Worm (Caenorhabditis elegans) whole organism, L4 larva: Measurements from ENCODE around the gene dhhc-10.
A peak's percentile ranks its signal among the peaks of the same experiment; 100 is the strongest.

Experiments
- D1046.2 ChIP-seq: fragments of 200-800 bp; sonication (Bioruptor generic); IDR thresholded peaks from 2 replicates; pipeline ENCODE4 v1.3.6; 2022; ENCODE audit warnings: missing genetic modification characterization, missing compliant biosample characterization
- Y5F2A.4 ChIP-seq: fragments of 200-800 bp; sonication (Bioruptor generic); optimal IDR thresholded peaks from 2 replicates; lab custom pipeline; 2018; ENCODE audit warnings: mild to moderate bottlenecking, missing genetic modification characterization, missing compliant biosample characterization
- ZK337.2 ChIP-seq: fragments of 200-800 bp; sonication (Bioruptor generic); IDR thresholded peaks from 2 replicates; pipeline ENCODE4 v1.3.6; 2022; ENCODE audit warnings: missing genetic modification reagents, missing genetic modification characterization, missing compliant biosample characterization
- aha-1 ChIP-seq: fragments of 150-350 bp; peaks from one replicate; lab custom pipeline; 2014; ENCODE audit warnings: missing biosample characterization, missing genetic modification characterization
- aly-2 ChIP-seq: sonication (generic microtip); optimal IDR thresholded peaks from 2 replicates; lab custom pipeline; 2018; ENCODE audit warnings: missing biosample characterization, missing genetic modification characterization
- ama-1 ChIP-seq: fragments of 150-350 bp; optimal IDR thresholded peaks from 2 replicates; lab custom pipeline; 2014; ENCODE audit warnings: inconsistent platforms, mixed read lengths
- ceh-82 ChIP-seq: sonication (generic microtip); optimal IDR thresholded peaks from 2 replicates; lab custom pipeline; 2017; ENCODE audit warnings: missing biosample characterization, missing genetic modification characterization
- ces-1 ChIP-seq: fragments of 150-350 bp; sonication (generic microtip); optimal IDR thresholded peaks from 4 replicates; lab custom pipeline; 2014; ENCODE audit warnings: missing biosample characterization, missing genetic modification reagents, missing genetic modification characterization
- ctbp-1 ChIP-seq: fragments of 200-800 bp; sonication (Bioruptor generic); IDR thresholded peaks from 2 replicates; pipeline ENCODE4 v1.3.6; 2022; ENCODE audit warnings: missing genetic modification reagents, missing genetic modification characterization, missing compliant biosample characterization
- daf-12 ChIP-seq: fragments of 150-350 bp; optimal IDR thresholded peaks from 2 replicates; lab custom pipeline; 2014; ENCODE audit warnings: missing biosample characterization, missing genetic modification reagents, missing genetic modification characterization
- daf-16 ChIP-seq, 3 experiments: sonication (generic microtip); optimal IDR thresholded peaks; 2 replicates each; lab custom pipeline; 2016 to 2017; ENCODE audit warnings: missing genetic modification characterization in 3 of 3, missing genetic modification reagents in 3 of 3, mild to moderate bottlenecking in 2 of 3, missing compliant biosample characterization in 2 of 3, missing biosample characterization in 1 of 3, moderate library complexity in 1 of 3
- daf-8 ChIP-seq: fragments of 200-800 bp; sonication (Bioruptor generic); IDR thresholded peaks from 2 replicates; pipeline ENCODE4 v1.3.6; 2022; ENCODE audit warnings: missing genetic modification characterization, missing compliant biosample characterization
- dmd-6 ChIP-seq: fragments of 200-800 bp; sonication (Bioruptor generic); IDR thresholded peaks from 2 replicates; pipeline ENCODE4 v1.3.6; 2022; ENCODE audit warnings: missing genetic modification reagents, missing genetic modification characterization, missing compliant biosample characterization
- duxl-1 ChIP-seq: sonication (generic microtip); optimal IDR thresholded peaks from 2 replicates; lab custom pipeline; 2016; ENCODE audit warnings: mild to moderate bottlenecking, missing genetic modification characterization, moderate library complexity, missing compliant biosample characterization; ENCODE audit not compliant: poor library complexity
- fkh-10 ChIP-seq: fragments of 150-350 bp; optimal IDR thresholded peaks from 2 replicates; lab custom pipeline; 2014; ENCODE audit warnings: missing biosample characterization, missing genetic modification reagents, missing genetic modification characterization
- gei-8 ChIP-seq: fragments of 200-800 bp; sonication (Bioruptor generic); optimal IDR thresholded peaks from 2 replicates; lab custom pipeline; 2018; ENCODE audit warnings: mild to moderate bottlenecking, missing genetic modification characterization, missing compliant biosample characterization
- hlh-11 ChIP-seq: fragments of 200-800 bp; sonication (Bioruptor generic); optimal IDR thresholded peaks from 2 replicates; lab custom pipeline; 2018; ENCODE audit warnings: mild to moderate bottlenecking, missing genetic modification characterization, missing compliant biosample characterization
- hmg-1.1 ChIP-seq: fragments of 200-800 bp; sonication (Bioruptor generic); IDR thresholded peaks from 2 replicates; pipeline ENCODE4 v1.3.6; 2022; ENCODE audit warnings: missing genetic modification reagents, missing genetic modification characterization, missing compliant biosample characterization
- lim-7 ChIP-seq: fragments of 200-800 bp; sonication (Bioruptor generic); IDR thresholded peaks from 2 replicates; pipeline ENCODE4 v1.3.6; 2022; ENCODE audit warnings: missing genetic modification characterization, missing compliant biosample characterization
- lin-15B ChIP-seq: fragments of 150-350 bp; sonication (generic microtip); optimal IDR thresholded peaks from 3 replicates; lab custom pipeline; 2014; ENCODE audit warnings: missing biosample characterization, missing genetic modification characterization
- lir-3 ChIP-seq: sonication (generic microtip); optimal IDR thresholded peaks from 2 replicates; lab custom pipeline; 2016; ENCODE audit warnings: mild to moderate bottlenecking, missing genetic modification characterization, missing compliant biosample characterization
- nhr-102 ChIP-seq: sonication (generic microtip); optimal IDR thresholded peaks from 2 replicates; lab custom pipeline; 2016; ENCODE audit warnings: mild to moderate bottlenecking, missing genetic modification characterization, moderate library complexity, missing compliant biosample characterization
- nhr-25 ChIP-seq: sonication (generic microtip); optimal IDR thresholded peaks from 2 replicates; lab custom pipeline; 2017; ENCODE audit warnings: missing genetic modification characterization, mild to moderate bottlenecking, missing compliant biosample characterization, antibody characterized with exemption, moderate library complexity, borderline replicate concordance; ENCODE audit not compliant: insufficient read depth
- nhr-41 ChIP-seq: fragments of 200-800 bp; sonication (Bioruptor generic); IDR thresholded peaks from 2 replicates; pipeline ENCODE4 v1.3.6; 2022; ENCODE audit warnings: missing genetic modification reagents, missing genetic modification characterization, missing compliant biosample characterization
- nhr-48 ChIP-seq: sonication (generic microtip); optimal IDR thresholded peaks from 2 replicates; lab custom pipeline; 2016; ENCODE audit warnings: mild to moderate bottlenecking, missing genetic modification characterization, missing compliant biosample characterization
- nhr-76 ChIP-seq: fragments of 150-350 bp; optimal IDR thresholded peaks from 2 replicates; lab custom pipeline; 2014; ENCODE audit warnings: missing biosample characterization, missing genetic modification characterization
- php-3 ChIP-seq: fragments of 200-800 bp; sonication (Bioruptor generic); IDR thresholded peaks from 2 replicates; pipeline ENCODE4 v1.3.6; 2022; ENCODE audit warnings: missing genetic modification reagents, missing genetic modification characterization, missing compliant biosample characterization
- pqm-1 ChIP-seq: sonication (generic microtip); optimal IDR thresholded peaks from 2 replicates; lab custom pipeline; 2017; ENCODE audit warnings: missing biosample characterization, missing genetic modification characterization
- saeg-2 ChIP-seq: fragments of 200-800 bp; sonication (Bioruptor generic); IDR thresholded peaks from 2 replicates; pipeline ENCODE4 v1.3.6; 2022; ENCODE audit warnings: missing genetic modification reagents, missing genetic modification characterization, missing compliant biosample characterization
- sdz-12 ChIP-seq: fragments of 200-800 bp; sonication (Bioruptor generic); optimal IDR thresholded peaks from 2 replicates; lab custom pipeline; 2018; ENCODE audit warnings: mild to moderate bottlenecking, missing genetic modification characterization, missing compliant biosample characterization
- set-16 ChIP-seq: fragments of 200-800 bp; sonication (Bioruptor generic); IDR thresholded peaks from 2 replicates; pipeline ENCODE4 v1.3.6; 2022; ENCODE audit warnings: missing genetic modification reagents, missing genetic modification characterization, missing compliant biosample characterization
- snpc-4 ChIP-seq: fragments of 150-350 bp; optimal IDR thresholded peaks from 2 replicates; lab custom pipeline; 2014; ENCODE audit warnings: missing biosample characterization, missing genetic modification characterization
- tra-1 ChIP-seq: fragments of 200-800 bp; sonication (Bioruptor generic); IDR thresholded peaks from 2 replicates; pipeline ENCODE4 v1.3.6; 2022; ENCODE audit warnings: missing genetic modification reagents, missing genetic modification characterization, missing compliant biosample characterization
- unc-39 ChIP-seq: sonication (generic microtip); optimal IDR thresholded peaks from 2 replicates; lab custom pipeline; 2017; ENCODE audit warnings: missing biosample characterization, missing genetic modification characterization
- zip-11 ChIP-seq: fragments of 200-800 bp; sonication (Bioruptor generic); IDR thresholded peaks from 2 replicates; pipeline ENCODE4 v1.3.6; 2022; ENCODE audit warnings: missing genetic modification characterization, missing compliant biosample characterization
- ztf-11 ChIP-seq: fragments of 150-350 bp; optimal IDR thresholded peaks from 2 replicates; lab custom pipeline; 2014; ENCODE audit warnings: missing biosample characterization, missing genetic modification characterization
- ztf-7 ChIP-seq: fragments of 150-350 bp; optimal IDR thresholded peaks from 2 replicates; lab custom pipeline; 2014; ENCODE audit warnings: missing biosample characterization, missing genetic modification characterization

Gene dhhc-10

DNA sequence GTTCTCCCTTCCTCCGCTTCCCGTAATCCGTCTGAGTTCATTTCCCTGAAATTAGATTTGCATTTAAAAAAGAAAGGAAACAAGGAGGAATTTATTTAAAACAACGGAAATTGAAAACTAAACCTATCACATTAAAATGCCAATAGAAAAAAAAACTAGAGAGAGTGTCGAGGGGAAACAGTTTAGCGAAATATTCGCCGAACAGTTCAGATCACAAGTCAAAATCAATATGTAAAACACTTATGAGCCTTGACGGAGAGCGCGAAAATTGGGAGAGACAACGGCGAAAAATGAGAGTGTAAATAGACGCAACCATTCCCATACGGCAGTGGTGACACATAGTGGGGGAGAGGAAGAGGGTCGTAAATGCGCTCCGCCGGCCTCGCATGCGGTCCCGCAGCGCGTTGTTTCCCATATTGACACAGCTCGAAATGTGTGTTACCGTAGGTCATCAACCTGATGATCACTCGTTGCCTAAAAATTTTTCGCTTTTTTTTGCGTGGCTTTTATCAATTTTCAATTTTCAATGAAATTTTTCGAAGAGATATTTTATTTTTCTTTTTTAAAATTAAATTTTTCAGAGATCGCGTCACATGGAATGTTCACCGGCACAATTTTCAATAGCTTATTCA is 4.8 kb downstream of the dhhc-10 start, which contains the start of the genes dnj-14 and glit-1 (continued):
- TF ChIP-seq fkh-10 (GFP tag; lab: Kevin White, UChicago) (peak; percentile 54), gei-8 (GFP tag; lab: Kevin White, UChicago) (no peak), saeg-2 (GFP tag; lab: Robert Waterston, UW) (peak; percentile 80), aha-1 (tag; lab: Kevin White, UChicago) (peak; percentile 99), ces-1 (no peak), ctbp-1 (GFP tag; lab: Robert Waterston, UW) (peak; percentile 54; the same call in 1 of the 2 replicates), D1046.2 (peak; percentile 99), nhr-25 (peak; percentile 80), ceh-82 (no peak), sdz-12 (no peak), ZK337.2 (GFP tag; lab: Robert Waterston, UW) (no peak), lir-3 (tag; lab: Kevin White, UChicago) (no peak), ztf-11 (tag; lab: Kevin White, UChicago) (no peak), nhr-102 (peak; percentile 64), Y5F2A.4 (GFP tag; lab: Kevin White, UChicago) (no peak), pqm-1 (tag; lab: Kevin White, UChicago) (no peak), daf-8 (GFP tag; lab: Robert Waterston, UW) (no peak), nhr-76 (tag; lab: Kevin White, UChicago) (no peak), nhr-41 (no peak), ztf-7 (tag; lab: Kevin White, UChicago) (peak; percentile 67), aly-2 (tag; lab: Kevin White, UChicago) (no peak), duxl-1 (tag; lab: Kevin White, UChicago) (peak; percentile 80), daf-12 (no peak), zip-11 (GFP tag; lab: Robert Waterston, UW) (no peak), unc-39 (no peak), lim-7 (0 out of 2 replicates have a peak, but pooled peaks have one; percentile 11), lin-15B (tag; lab: Kevin White, UChicago) (peak; percentile 18), dmd-6 (GFP tag; lab: Robert Waterston, UW) (peak; percentile 89), hmg-1.1 (GFP tag; lab: Robert Waterston, UW) (peak; percentile 88), ama-1 (lab: Kevin White, UChicago) (peak; percentile 16), snpc-4 (no peak)

DNA sequence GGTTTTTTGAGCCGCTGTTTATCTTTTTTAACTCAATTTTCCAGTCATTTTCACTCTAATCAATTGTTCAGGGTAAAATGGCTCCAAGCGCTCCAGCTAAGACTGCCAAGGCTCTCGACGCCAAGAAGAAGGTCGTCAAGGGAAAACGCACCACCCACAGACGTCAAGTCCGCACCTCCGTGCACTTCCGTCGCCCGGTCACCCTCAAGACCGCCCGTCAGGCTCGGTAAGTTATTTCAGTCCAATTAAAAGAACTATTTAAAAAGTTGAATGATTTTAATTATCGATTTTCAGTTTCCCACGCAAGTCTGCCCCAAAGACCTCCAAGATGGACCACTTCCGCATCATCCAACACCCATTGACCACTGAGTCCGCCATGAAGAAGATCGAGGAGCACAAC is 8.1 kb downstream of the dhhc-10 start, which contains the start of gene rpl-25.1:
Gene rpl-25.1 (plus strand): TSS at position 72 of the 400 bp plus-strand sequence.
- 0 out of 2 replicates have a peak, but pooled peaks have one; percentile 26 for TF ChIP-seq php-3
- peak; percentile 64 for TF ChIP-seq set-16 (GFP tag; lab: Robert Waterston, UW)
- TF ChIP-seq tra-1 (GFP tag; lab: Robert Waterston, UW), result 0 out of 2 replicates have a peak, but pooled peaks have one; percentile 24
- TF ChIP-seq daf-16 (GFP tag; optimal IDR thresholded peaks at IDR 0.05; lab: Kevin White, UChicago), result no peak
- no peak for TF ChIP-seq daf-16 (tag; optimal IDR thresholded peaks at IDR 0.05; lab: Kevin White, UChicago)
- TF ChIP-seq ceh-82, result no peak
- peak; percentile 19 for TF ChIP-seq ama-1 (lab: Kevin White, UChicago)
- TF ChIP-seq nhr-48 (tag; lab: Kevin White, UChicago), result no peak
- peak; percentile 13 for TF ChIP-seq hlh-11

DNA sequence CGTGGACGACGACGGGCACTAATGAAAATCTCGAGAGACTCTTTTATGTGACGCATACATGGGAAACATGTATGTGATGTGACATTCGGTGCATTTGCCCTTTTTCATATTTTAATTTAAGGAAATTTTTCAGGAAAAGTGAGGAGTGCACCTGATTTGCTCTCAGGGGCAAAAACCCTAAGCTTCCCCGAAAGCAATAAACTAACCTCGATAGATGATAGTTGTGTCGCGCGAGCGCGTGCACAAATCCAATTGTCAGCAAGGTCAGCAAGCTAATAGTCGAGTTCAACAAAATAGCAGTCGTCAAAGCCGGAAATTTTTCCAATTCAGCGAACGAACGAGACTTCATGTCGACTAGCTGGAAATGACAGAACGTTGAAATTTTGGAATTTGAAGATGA is 11.1 kb downstream of the dhhc-10 start:
- TF ChIP-seq ctbp-1 (GFP tag; lab: Robert Waterston, UW) (0 out of 2 replicates have a peak, but pooled peaks have one; percentile 34), aha-1 (tag; lab: Kevin White, UChicago) (peak; percentile 77), fkh-10 (GFP tag; lab: Kevin White, UChicago) (peak; percentile 62), tra-1 (GFP tag; lab: Robert Waterston, UW) (no peak)
